Worm (Caenorhabditis elegans) whole organism, L1 larva: Measurements from ENCODE around the gene mrpl-42.

Experiments used
- C34B4.2 ChIP-seq: sonication (generic microtip); optimal IDR thresholded peaks from 2 replicates; lab custom pipeline; 2017; ENCODE audit warnings: mild to moderate bottlenecking, missing genetic modification characterization, missing compliant biosample characterization
- F16B12.6 ChIP-seq: fragments of 150-350 bp; optimal IDR thresholded peaks from 2 replicates; lab custom pipeline; 2014; ENCODE audit warnings: missing biosample characterization, missing genetic modification characterization
- alr-1 ChIP-seq: fragments of 200-800 bp; sonication (Bioruptor generic); optimal IDR thresholded peaks from 2 replicates; lab custom pipeline; 2018; ENCODE audit warnings: borderline replicate concordance, mild to moderate bottlenecking, missing genetic modification characterization, missing compliant biosample characterization
- blmp-1 ChIP-seq: fragments of 150-350 bp; optimal IDR thresholded peaks from 2 replicates; lab custom pipeline; 2014; ENCODE audit warnings: missing biosample characterization, missing genetic modification characterization
- ceh-8 ChIP-seq: fragments of 200-800 bp; sonication (Bioruptor generic); optimal IDR thresholded peaks from 2 replicates; lab custom pipeline; 2018; ENCODE audit warnings: mild to moderate bottlenecking, missing genetic modification characterization, moderate library complexity, missing compliant biosample characterization
- ceh-88 ChIP-seq: fragments of 200-800 bp; sonication (Bioruptor generic); IDR thresholded peaks from 2 replicates; pipeline ENCODE4 v1.3.6; 2022; ENCODE audit warnings: missing genetic modification characterization, missing compliant biosample characterization
- ceh-90 ChIP-seq: sonication (generic microtip); optimal IDR thresholded peaks from 2 replicates; lab custom pipeline; 2016; ENCODE audit warnings: missing genetic modification characterization, missing compliant biosample characterization
- ces-1 ChIP-seq: fragments of 150-350 bp; optimal IDR thresholded peaks from 2 replicates; lab custom pipeline; 2014; ENCODE audit warnings: missing biosample characterization, missing genetic modification reagents, missing genetic modification characterization
- dpl-1 ChIP-seq, 3 experiments: fragments of 150-350 bp in 2 of 3; sonication (generic microtip) in 1 of 3; optimal IDR thresholded peaks; 2 replicates each; lab custom pipeline; 2014 to 2017; ENCODE audit warnings: missing biosample characterization in 3 of 3, missing genetic modification characterization in 3 of 3, missing genetic modification reagents in 3 of 3
- dsc-1 ChIP-seq: sonication (generic microtip); optimal IDR thresholded peaks from 2 replicates; lab custom pipeline; 2016; ENCODE audit warnings: mild to moderate bottlenecking, missing genetic modification characterization, missing compliant biosample characterization
- efl-1 ChIP-seq, 4 experiments: fragments of 150-350 bp; optimal IDR thresholded peaks in 3 of 4; peaks in 1 of 4; 1 replicate in 1 of 4; 2 replicates in 3 of 4; lab custom pipeline; 2014; ENCODE audit warnings: missing biosample characterization in 2 of 4, missing genetic modification characterization in 2 of 4, missing genetic modification reagents in 2 of 4
- egl-27 ChIP-seq, 2 experiments: fragments of 150-350 bp in 1 of 2; sonication (generic microtip); optimal IDR thresholded peaks; 3 replicates each; lab custom pipeline; 2017 to 2018; ENCODE audit warnings: missing biosample characterization in 2 of 2, missing genetic modification characterization in 2 of 2, missing genetic modification reagents in 2 of 2
- elt-2 ChIP-seq: sonication (generic microtip); optimal IDR thresholded peaks from 2 replicates; lab custom pipeline; 2016; ENCODE audit warnings: missing genetic modification characterization, mild to moderate bottlenecking, inconsistent platforms, missing compliant biosample characterization, missing genetic modification reagents
- elt-3 ChIP-seq, 6 experiments: fragments of 150-350 bp in 1 of 6; sonication (generic microtip); optimal IDR thresholded peaks; 2 replicates each; lab custom pipeline; 2017 to 2018; ENCODE audit warnings: missing biosample characterization in 6 of 6, missing genetic modification characterization in 6 of 6, inconsistent platforms in 1 of 6
- ets-5 ChIP-seq: fragments of 200-800 bp; sonication (Bioruptor generic); IDR thresholded peaks from 2 replicates; pipeline ENCODE4 v1.3.6; 2022; ENCODE audit warnings: missing genetic modification characterization, missing compliant biosample characterization
- fkh-10 ChIP-seq: sonication (generic microtip); optimal IDR thresholded peaks from 2 replicates; lab custom pipeline; 2017; ENCODE audit warnings: missing biosample characterization, missing genetic modification reagents, missing genetic modification characterization
- fkh-4 ChIP-seq: sonication (generic microtip); optimal IDR thresholded peaks from 2 replicates; lab custom pipeline; 2016; ENCODE audit warnings: missing compliant biosample characterization, missing genetic modification characterization, borderline replicate concordance
- fos-1 ChIP-seq: fragments of 150-350 bp; optimal IDR thresholded peaks from 2 replicates; lab custom pipeline; 2014; ENCODE audit warnings: missing biosample characterization, missing genetic modification characterization
- grh-1 ChIP-seq: fragments of 200-800 bp; sonication (Bioruptor generic); IDR thresholded peaks from 2 replicates; pipeline ENCODE4 v1.3.6; 2022; ENCODE audit warnings: missing genetic modification reagents, missing genetic modification characterization, missing compliant biosample characterization
- hpl-2 ChIP-seq: fragments of 150-350 bp; optimal IDR thresholded peaks from 2 replicates; lab custom pipeline; 2014; ENCODE audit warnings: missing biosample characterization, missing genetic modification reagents, missing genetic modification characterization
- isw-1 ChIP-seq: fragments of 200-800 bp; sonication (Bioruptor generic); IDR thresholded peaks from 2 replicates; pipeline ENCODE4 v1.3.6; 2022; ENCODE audit warnings: missing genetic modification characterization, missing compliant biosample characterization
- jun-1 ChIP-seq: fragments of 150-350 bp; optimal IDR thresholded peaks from 2 replicates; lab custom pipeline; 2014; ENCODE audit warnings: missing biosample characterization, missing genetic modification reagents, missing genetic modification characterization
- lin-13 ChIP-seq: fragments of 150-350 bp; optimal IDR thresholded peaks from 2 replicates; lab custom pipeline; 2014; ENCODE audit warnings: missing biosample characterization, missing genetic modification reagents, missing genetic modification characterization
- lin-14 ChIP-seq: fragments of 200-800 bp; sonication (Bioruptor generic); optimal IDR thresholded peaks from 2 replicates; lab custom pipeline; 2018; ENCODE audit warnings: mild to moderate bottlenecking, missing genetic modification characterization, moderate library complexity, missing compliant biosample characterization
- lin-35 ChIP-seq, 2 experiments: fragments of 150-350 bp; optimal IDR thresholded peaks; 2 replicates each; lab custom pipeline; 2014; ENCODE audit warnings: missing biosample characterization in 2 of 2, missing genetic modification characterization in 2 of 2, missing genetic modification reagents in 2 of 2
- lin-39 ChIP-seq: fragments of 150-350 bp; optimal IDR thresholded peaks from 2 replicates; lab custom pipeline; 2014; ENCODE audit warnings: missing biosample characterization, missing genetic modification reagents, missing genetic modification characterization
- lir-3 ChIP-seq: sonication (generic microtip); optimal IDR thresholded peaks from 2 replicates; lab custom pipeline; 2016; ENCODE audit warnings: mild to moderate bottlenecking, missing genetic modification characterization, moderate library complexity, missing compliant biosample characterization; ENCODE audit not compliant: poor library complexity
- mep-1 ChIP-seq: fragments of 150-350 bp; optimal IDR thresholded peaks from 2 replicates; lab custom pipeline; 2014; ENCODE audit warnings: missing biosample characterization, missing genetic modification characterization
- nhr-11 ChIP-seq: fragments of 150-350 bp; optimal IDR thresholded peaks from 2 replicates; lab custom pipeline; 2014; ENCODE audit warnings: missing biosample characterization, missing genetic modification characterization
- nhr-12 ChIP-seq: sonication (generic microtip); optimal IDR thresholded peaks from 2 replicates; lab custom pipeline; 2017; ENCODE audit warnings: missing biosample characterization, missing genetic modification characterization
- nhr-19 ChIP-seq: fragments of 200-800 bp; sonication (Bioruptor generic); conservative IDR thresholded peaks from 2 replicates; pipeline ENCODE4 v1.3.6; 2022; ENCODE audit warnings: missing genetic modification characterization, missing compliant biosample characterization
- nhr-20 ChIP-seq: sonication (generic microtip); optimal IDR thresholded peaks from 2 replicates; lab custom pipeline; 2016; ENCODE audit warnings: mild to moderate bottlenecking, missing genetic modification characterization, missing compliant biosample characterization
- nhr-71 ChIP-seq: sonication (generic microtip); optimal IDR thresholded peaks from 2 replicates; lab custom pipeline; 2016; ENCODE audit warnings: mild to moderate bottlenecking, missing genetic modification characterization, moderate library complexity, missing compliant biosample characterization
- nhr-76 ChIP-seq: sonication (generic microtip); optimal IDR thresholded peaks from 2 replicates; lab custom pipeline; 2017; ENCODE audit warnings: missing biosample characterization, missing genetic modification characterization
- nhr-77 ChIP-seq: fragments of 150-350 bp; optimal IDR thresholded peaks from 2 replicates; lab custom pipeline; 2014; ENCODE audit warnings: missing biosample characterization, missing genetic modification characterization
- nhr-84 ChIP-seq: sonication (generic microtip); optimal IDR thresholded peaks from 2 replicates; lab custom pipeline; 2017; ENCODE audit warnings: missing biosample characterization, missing genetic modification characterization
- nhr-90 ChIP-seq: sonication (generic microtip); optimal IDR thresholded peaks from 2 replicates; lab custom pipeline; 2016; ENCODE audit warnings: mild to moderate bottlenecking, missing genetic modification characterization, missing compliant biosample characterization; ENCODE audit not compliant: poor library complexity
- pag-3 ChIP-seq: sonication (generic microtip); optimal IDR thresholded peaks from 2 replicates; lab custom pipeline; 2017; ENCODE audit warnings: missing genetic modification characterization, mild to moderate bottlenecking, missing compliant biosample characterization, antibody characterized with exemption, borderline replicate concordance; ENCODE audit not compliant: insufficient read depth
- pax-3 ChIP-seq: fragments of 200-800 bp; sonication (Bioruptor generic); optimal IDR thresholded peaks from 2 replicates; lab custom pipeline; 2018; ENCODE audit warnings: mild to moderate bottlenecking, missing genetic modification characterization, moderate library complexity, missing compliant biosample characterization
- pqm-1 ChIP-seq: sonication (generic microtip); optimal IDR thresholded peaks from 3 replicates; lab custom pipeline; 2017; ENCODE audit warnings: missing biosample characterization, missing genetic modification characterization
- skn-1 ChIP-seq: fragments of 150-350 bp; optimal IDR thresholded peaks from 2 replicates; lab custom pipeline; 2014; ENCODE audit warnings: missing biosample characterization, missing genetic modification characterization
- snu-23 ChIP-seq: sonication (generic microtip); optimal IDR thresholded peaks from 2 replicates; lab custom pipeline; 2016; ENCODE audit warnings: missing genetic modification characterization, missing compliant biosample characterization
- sup-37 ChIP-seq: fragments of 200-800 bp; sonication (Bioruptor generic); optimal IDR thresholded peaks from 2 replicates; lab custom pipeline; 2018; ENCODE audit warnings: mild to moderate bottlenecking, missing genetic modification characterization, missing compliant biosample characterization
- tbx-2 ChIP-seq: sonication (generic microtip); optimal IDR thresholded peaks from 2 replicates; lab custom pipeline; 2016; ENCODE audit warnings: missing genetic modification characterization, missing compliant biosample characterization
- unc-130 ChIP-seq: fragments of 150-350 bp; optimal IDR thresholded peaks from 2 replicates; lab custom pipeline; 2017; ENCODE audit warnings: missing biosample characterization, missing genetic modification characterization, inconsistent platforms
- unc-30 ChIP-seq: sonication (generic microtip); optimal IDR thresholded peaks from 2 replicates; lab custom pipeline; 2017; ENCODE audit warnings: missing biosample characterization, missing genetic modification characterization
- unc-62 ChIP-seq: fragments of 150-350 bp; optimal IDR thresholded peaks from 2 replicates; lab custom pipeline; 2014; ENCODE audit warnings: missing biosample characterization, missing genetic modification reagents, missing genetic modification characterization
- unc-86 ChIP-seq: sonication (generic microtip); optimal IDR thresholded peaks from 2 replicates; lab custom pipeline; 2016; ENCODE audit warnings: missing genetic modification characterization, missing compliant biosample characterization
- unc-98 ChIP-seq: fragments of 200-800 bp; sonication (Bioruptor generic); IDR thresholded peaks from 2 replicates; pipeline ENCODE4 v1.3.6; 2022; ENCODE audit warnings: missing genetic modification characterization, missing compliant biosample characterization
- vab-15 ChIP-seq: sonication (generic microtip); optimal IDR thresholded peaks from 2 replicates; lab custom pipeline; 2017; ENCODE audit warnings: missing genotype, mild to moderate bottlenecking, missing genetic modification characterization, missing compliant biosample characterization
- xbp-1 ChIP-seq: sonication (generic microtip); optimal IDR thresholded peaks from 2 replicates; lab custom pipeline; 2016; ENCODE audit warnings: missing genetic modification characterization, missing compliant biosample characterization
- zag-1 ChIP-seq: fragments of 150-350 bp; optimal IDR thresholded peaks from 2 replicates; lab custom pipeline; 2014; ENCODE audit warnings: missing biosample characterization, missing genetic modification characterization
- ztf-4 ChIP-seq: fragments of 150-350 bp; optimal IDR thresholded peaks from 2 replicates; lab custom pipeline; 2014; ENCODE audit warnings: missing biosample characterization, missing genetic modification characterization

The mrpl-42 gene

DNA sequence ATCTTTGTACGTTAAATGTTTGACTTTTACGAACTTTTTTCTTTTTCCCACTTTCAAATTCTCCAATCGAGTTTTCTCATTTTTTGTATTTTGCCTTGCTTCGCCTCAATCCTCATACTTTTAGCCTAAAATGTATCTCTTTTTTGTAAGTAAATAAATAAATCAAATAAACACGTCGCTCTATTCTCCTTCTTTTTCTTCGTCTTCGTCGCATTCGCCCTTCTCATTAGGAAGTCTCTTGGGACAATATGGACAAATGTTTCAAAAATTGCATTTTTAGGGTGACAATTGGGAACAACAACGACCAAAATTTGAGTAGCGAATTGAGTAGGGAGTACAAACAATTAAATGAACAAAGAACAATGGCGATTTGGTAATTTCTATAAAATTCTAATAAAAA is 2.2 kb downstream of the mrpl-42 start:
- no peak for TF ChIP-seq nhr-20 (tag; lab: Kevin White, UChicago)
- no peak for TF ChIP-seq pqm-1 (tag; lab: Kevin White, UChicago)
- TF ChIP-seq snu-23, result no peak
- no peak for TF ChIP-seq ztf-4 (tag; lab: Kevin White, UChicago)
- TF ChIP-seq nhr-77 (tag; lab: Kevin White, UChicago), result no peak
- TF ChIP-seq F16B12.6, result no peak
- TF ChIP-seq nhr-84, result no peak
- no peak for TF ChIP-seq nhr-90 (tag; lab: Kevin White, UChicago)
- no peak for TF ChIP-seq blmp-1 (tag; lab: Kevin White, UChicago)
- no peak for TF ChIP-seq lir-3 (tag; lab: Kevin White, UChicago)
- TF ChIP-seq grh-1, result no peak
- no peak for TF ChIP-seq sup-37
- TF ChIP-seq jun-1 (tag; lab: Kevin White, UChicago), result no peak
- TF ChIP-seq hpl-2 (GFP tag; lab: Kevin White, UChicago), result no peak
- TF ChIP-seq ces-1, result peak; percentile 84
- no peak for TF ChIP-seq C34B4.2 (tag; lab: Kevin White, UChicago)
- TF ChIP-seq ceh-88, result no peak
- no peak for TF ChIP-seq unc-62
- no peak for TF ChIP-seq egl-27 (tag; optimal IDR thresholded peaks at IDR 0.05; lab: Kevin White, UChicago)
- no peak for TF ChIP-seq unc-86 (tag; lab: Kevin White, UChicago)
- no peak for TF ChIP-seq isw-1 (GFP tag; lab: Robert Waterston, UW)
- TF ChIP-seq unc-30 (tag; lab: Kevin White, UChicago), result no peak
- TF ChIP-seq elt-2 (tag; lab: Kevin White, UChicago), result no peak
- no peak for TF ChIP-seq ets-5
- TF ChIP-seq lin-14 (GFP tag; lab: Kevin White, UChicago), result peak; percentile 86
- TF ChIP-seq nhr-11 (tag; lab: Kevin White, UChicago), result no peak
- no peak for TF ChIP-seq vab-15 (tag; lab: Kevin White, UChicago)
- no peak for TF ChIP-seq pax-3 (tag; lab: Kevin White, UChicago)
- TF ChIP-seq zag-1 (tag; lab: Kevin White, UChicago), result peak; percentile 2
- no peak for TF ChIP-seq nhr-19 (GFP tag; lab: Robert Waterston, UW)
- no peak for TF ChIP-seq dsc-1 (tag; lab: Kevin White, UChicago)
- TF ChIP-seq dpl-1 (GFP tag; optimal IDR thresholded peaks at IDR 0.05; lab: Kevin White, UChicago), result peak in 1 of 3 experiments; percentile 7
- TF ChIP-seq nhr-71 (tag; lab: Kevin White, UChicago), result peak; percentile 25
- TF ChIP-seq lin-13 (GFP tag; lab: Kevin White, UChicago), result no peak
- TF ChIP-seq mep-1 (tag; lab: Kevin White, UChicago), result peak; percentile 1
- TF ChIP-seq unc-98 (GFP tag; lab: Robert Waterston, UW), result no peak
- TF ChIP-seq efl-1 (optimal IDR thresholded peaks at IDR 0.05; lab: Kevin White, UChicago), result peak in 1 of 2 experiments; percentile 5
- peak in 1 of 2 experiments; percentile 51 for TF ChIP-seq efl-1 (GFP tag; optimal IDR thresholded peaks at IDR 0.05 in 1 of 2; lab: Kevin White, UChicago)
- no peak for TF ChIP-seq skn-1 (tag; lab: Kevin White, UChicago)
- TF ChIP-seq fkh-10, result peak; percentile 68
- no peak for TF ChIP-seq fos-1 (tag; lab: Kevin White, UChicago)
- TF ChIP-seq fkh-4 (tag; lab: Kevin White, UChicago), result no peak
- no peak for TF ChIP-seq nhr-76 (tag; lab: Kevin White, UChicago)
- TF ChIP-seq lin-39 (tag; lab: Kevin White, UChicago), result no peak
- TF ChIP-seq ceh-90, result no peak
- TF ChIP-seq xbp-1 (tag; lab: Kevin White, UChicago), result no peak
- no peak for TF ChIP-seq lin-35 (GFP tag; optimal IDR thresholded peaks at IDR 0.05; lab: Kevin White, UChicago)
- no peak for TF ChIP-seq ceh-8 (GFP tag; lab: Kevin White, UChicago)
- TF ChIP-seq unc-130 (tag; lab: Kevin White, UChicago), result no peak
- no peak for TF ChIP-seq elt-3 (tag; optimal IDR thresholded peaks at IDR 0.05; lab: Kevin White, UChicago)
- no peak for TF ChIP-seq pag-3 (tag; lab: Kevin White, UChicago)
- peak; percentile 43 for TF ChIP-seq tbx-2 (tag; lab: Kevin White, UChicago)
- TF ChIP-seq nhr-12 (tag; lab: Kevin White, UChicago), result no peak
- no peak for TF ChIP-seq alr-1 (tag; lab: Kevin White, UChicago)
